Fruit fly (Drosophila melanogaster) whole organism, pupa: ENCODE data around the gene CG14829.

ENCODE experiments used
- CG10348 ChIP-seq: fragments of 200-800 bp; sonication (Bioruptor generic); IDR thresholded peaks from 2 replicates; pipeline ENCODE4 v1.3.6; 2022; ENCODE audit warnings: missing biosample characterization, missing genetic modification characterization
- CG12605 ChIP-seq: fragments of 200-800 bp; sonication (Bioruptor generic); IDR thresholded peaks from 2 replicates; pipeline ENCODE4 v1.3.6; 2022; ENCODE audit warnings: missing biosample characterization, missing genetic modification characterization
- CG13204 ChIP-seq: fragments of 200-800 bp; sonication (Bioruptor generic); optimal IDR thresholded peaks from 2 replicates; lab custom pipeline; 2018; ENCODE audit warnings: missing biosample characterization, mild to moderate bottlenecking, missing genetic modification characterization, moderate library complexity
- CG14655 ChIP-seq: fragments of 200-800 bp; sonication (Bioruptor generic); optimal IDR thresholded peaks from 3 replicates; lab custom pipeline; 2017; ENCODE audit warnings: mild to moderate bottlenecking, missing biosample characterization, missing genetic modification reagents, missing genetic modification characterization
- CG15710 ChIP-seq: fragments of 200-800 bp; sonication (Bioruptor generic); optimal IDR thresholded peaks from 2 replicates; lab custom pipeline; 2018; ENCODE audit warnings: missing biosample characterization, mild to moderate bottlenecking, missing genetic modification characterization, moderate library complexity
- CG17806 ChIP-seq: fragments of 200-800 bp; sonication (Bioruptor generic); optimal IDR thresholded peaks from 2 replicates; lab custom pipeline; 2018; ENCODE audit warnings: missing biosample characterization, mild to moderate bottlenecking, missing genetic modification characterization, moderate library complexity
- CG32121 ChIP-seq: fragments of 200-800 bp; sonication (Bioruptor generic); IDR thresholded peaks from 2 replicates; pipeline ENCODE4 v1.3.6; 2022; ENCODE audit warnings: missing biosample characterization, missing genetic modification characterization
- CG34367 ChIP-seq: fragments of 200-800 bp; sonication (Bioruptor generic); optimal IDR thresholded peaks from 2 replicates; lab custom pipeline; 2018; ENCODE audit warnings: missing biosample characterization, mild to moderate bottlenecking, missing genetic modification characterization
- CG4496 ChIP-seq: fragments of 200-800 bp; sonication (Bioruptor generic); IDR thresholded peaks from 3 replicates; pipeline ENCODE4 v1.3.6; 2022; ENCODE audit warnings: missing biosample characterization, missing genetic modification characterization
- CG8159 ChIP-seq: fragments of 200-800 bp; sonication (Bioruptor generic); optimal IDR thresholded peaks from 3 replicates; lab custom pipeline; 2018; ENCODE audit warnings: missing biosample characterization, mild to moderate bottlenecking, missing genetic modification characterization, moderate library complexity
- CG8301 ChIP-seq: fragments of 200-800 bp; sonication (Bioruptor generic); optimal IDR thresholded peaks from 2 replicates; lab custom pipeline; 2018; ENCODE audit warnings: missing biosample characterization, mild to moderate bottlenecking, missing genetic modification characterization
- CG9948 ChIP-seq: fragments of 200-800 bp; sonication (Bioruptor generic); optimal IDR thresholded peaks from 2 replicates; lab custom pipeline; 2018; ENCODE audit warnings: missing biosample characterization, mild to moderate bottlenecking, missing genetic modification characterization, moderate library complexity
- D1 ChIP-seq: fragments of 200-800 bp; sonication (Bioruptor generic); optimal IDR thresholded peaks from 2 replicates; lab custom pipeline; 2018; ENCODE audit warnings: missing biosample characterization, mild to moderate bottlenecking, missing genetic modification characterization, moderate library complexity
- EcR ChIP-seq: fragments of 200-800 bp; sonication (Bioruptor generic); optimal IDR thresholded peaks from 3 replicates; lab custom pipeline; 2019; ENCODE audit warnings: missing biosample characterization, missing genetic modification characterization, mild to moderate bottlenecking, moderate library complexity, missing genetic modification reagents
- Ets98B ChIP-seq: fragments of 200-800 bp; sonication (Bioruptor generic); IDR thresholded peaks from 2 replicates; pipeline ENCODE4 v1.3.6; 2022; ENCODE audit warnings: missing biosample characterization, missing genetic modification characterization
- Pif1A ChIP-seq: fragments of 200-800 bp; sonication (Bioruptor generic); optimal IDR thresholded peaks from 3 replicates; lab custom pipeline; 2016; ENCODE audit warnings: missing biosample characterization, missing genetic modification characterization
- Pif1B ChIP-seq: fragments of 200-800 bp; sonication (Bioruptor generic); optimal IDR thresholded peaks from 3 replicates; lab custom pipeline; 2016; ENCODE audit warnings: missing biosample characterization, missing genetic modification characterization
- Snoo ChIP-seq: fragments of 200-800 bp; sonication (Bioruptor generic); optimal IDR thresholded peaks from 3 replicates; lab custom pipeline; 2017; ENCODE audit warnings: missing biosample characterization, mild to moderate bottlenecking, missing genetic modification characterization, inconsistent platforms
- fd96Ca ChIP-seq: fragments of 200-800 bp; sonication (Bioruptor generic); IDR thresholded peaks from 3 replicates; pipeline ENCODE4 v1.3.6; 2022; ENCODE audit warnings: missing biosample characterization, missing genetic modification characterization
- gl ChIP-seq: fragments of 200-800 bp; sonication (Bioruptor generic); optimal IDR thresholded peaks from 2 replicates; lab custom pipeline; 2018; ENCODE audit warnings: missing biosample characterization, mild to moderate bottlenecking, missing genetic modification characterization
- rn ChIP-seq: fragments of 200-800 bp; sonication (Bioruptor generic); IDR thresholded peaks from 2 replicates; pipeline ENCODE4 v1.3.6; 2022; ENCODE audit warnings: missing biosample characterization, missing genetic modification characterization

Gene CG14829

dm6 chr3L:7254724-7255123, 16.8 kb upstream of the CG14829 start:
- TF ChIP-seq fd96Ca (GFP tag; lab: Robert Waterston, UW) (no peak; the same call in 2 of the 3 replicates), CG17806 (tag; lab: Kevin White, UChicago) (peak; percentile 12), CG4496 (GFP tag; lab: Robert Waterston, UW) (no peak), rn (GFP tag; lab: Robert Waterston, UW) (no peak)

- TF ChIP-seq gl (peak; percentile 43), CG8159 (tag; lab: Kevin White, UChicago) (peak; percentile 70), CG13204 (no peak), CG14655 (GFP tag; lab: Kevin White, UChicago) (no peak), D1 (tag; lab: Kevin White, UChicago) (no peak), CG9948 (tag; lab: Kevin White, UChicago) (peak; percentile 61), CG34367 (peak; percentile 65), Pif1B (GFP tag; lab: Kevin White, UChicago) (no peak), fd96Ca (GFP tag; lab: Robert Waterston, UW) (peak; percentile 60; the same call in 2 of the 3 replicates), CG17806 (tag; lab: Kevin White, UChicago) (peak; percentile 68), Ets98B (peak; percentile 85), EcR (GFP tag; lab: Kevin White, UChicago) (no peak), Pif1A (no peak), rn (GFP tag; lab: Robert Waterston, UW) (peak; percentile 57), CG10348 (GFP tag; lab: Robert Waterston, UW) (no peak), CG4496 (GFP tag; lab: Robert Waterston, UW) (peak; percentile 89), CG32121 (GFP tag; lab: Robert Waterston, UW) (peak; percentile 77), CG8301 (tag; lab: Kevin White, UChicago) (peak; percentile 79), CG15710 (tag; lab: Kevin White, UChicago) (peak; percentile 71), Snoo (tag; lab: Kevin White, UChicago) (peak; percentile 75), CG12605 (GFP tag; lab: Robert Waterston, UW) (peak; percentile 66)
- TF ChIP-seq, all 21 proteins: peak for 14
Measured at dm6 chr3L:7250469-7250868, 12.5 kb upstream of the CG14829 start, which contains the start of gene MED4. TSS of gene MED4 (minus strand) at chr3L:7250527.

- TF ChIP-seq CG8159 (tag; lab: Kevin White, UChicago) (peak; percentile 49), EcR (GFP tag; lab: Kevin White, UChicago) (no peak), Ets98B (peak; percentile 40; the same call in 1 of the 2 replicates), D1 (tag; lab: Kevin White, UChicago) (no peak), CG4496 (GFP tag; lab: Robert Waterston, UW) (peak; percentile 45; the same call in 1 of the 3 replicates), CG15710 (tag; lab: Kevin White, UChicago) (peak; percentile 31), CG34367 (no peak), CG12605 (GFP tag; lab: Robert Waterston, UW) (no peak)
Measured at dm6 chr3L:7249167-7249566, 11.2 kb upstream of the CG14829 start, which contains the start of gene Cdc27. TSS of gene Cdc27 (minus strand) at chr3L:7249340.

dm6 chr3L:7243775-7244438, 6.0 kb upstream of the CG14829 start, which contains the start of the genes mRpL50 and mei-P22:
TSS of gene mRpL50 (minus strand) at chr3L:7243933.
TSS of gene mei-P22 (plus strand) at chr3L:7244388.
- TF ChIP-seq D1 (tag; lab: Kevin White, UChicago) (no peak), CG17806 (tag; lab: Kevin White, UChicago) (peak; percentile 9), Pif1B (GFP tag; lab: Kevin White, UChicago) (no peak), CG4496 (GFP tag; lab: Robert Waterston, UW) (no peak), Ets98B (no peak), Snoo (tag; lab: Kevin White, UChicago) (no peak)

dm6 chr3L:7241217-7241859, 3.4 kb upstream of the CG14829 start, which contains the start of the genes RpL18 and Neos:
TSS of gene RpL18 (minus strand) at chr3L:7241351.
TSS of gene Neos (plus strand) at chr3L:7241628.
- TF ChIP-seq CG15710 (tag; lab: Kevin White, UChicago) = peak; percentile 24
- peak; percentile 37 for TF ChIP-seq CG34367
- peak; percentile 48 for TF ChIP-seq CG12605 (GFP tag; lab: Robert Waterston, UW)
- TF ChIP-seq Snoo (tag; lab: Kevin White, UChicago) = peak; percentile 78
- no peak for TF ChIP-seq fd96Ca (GFP tag; lab: Robert Waterston, UW)
- peak; percentile 28; the same call in 1 of the 2 replicates for TF ChIP-seq Ets98B
- no peak for TF ChIP-seq CG13204
- TF ChIP-seq EcR (GFP tag; lab: Kevin White, UChicago) = no peak
- peak; percentile 21; the same call in 1 of the 2 replicates for TF ChIP-seq CG32121 (GFP tag; lab: Robert Waterston, UW)
- TF ChIP-seq CG4496 (GFP tag; lab: Robert Waterston, UW) = peak; percentile 70
- no peak for TF ChIP-seq Pif1B (GFP tag; lab: Kevin White, UChicago)
- peak; percentile 34 for TF ChIP-seq gl
- no peak for TF ChIP-seq CG14655 (GFP tag; lab: Kevin White, UChicago)
- no peak for TF ChIP-seq CG8301 (tag; lab: Kevin White, UChicago)
- no peak for TF ChIP-seq rn (GFP tag; lab: Robert Waterston, UW)
- no peak for TF ChIP-seq D1 (tag; lab: Kevin White, UChicago)
- TF ChIP-seq CG9948 (tag; lab: Kevin White, UChicago) = no peak
- TF ChIP-seq Pif1A = no peak
- no peak for TF ChIP-seq CG10348 (GFP tag; lab: Robert Waterston, UW)
- no peak for TF ChIP-seq CG17806 (tag; lab: Kevin White, UChicago)
- TF ChIP-seq CG8159 (tag; lab: Kevin White, UChicago) = peak; percentile 37
